Fruit fly (Drosophila melanogaster) whole organism, embryonic: ENCODE results near the gene dyw.

ENCODE experiments used
- BEAF-32 ChIP-seq: fragments of 200-800 bp; sonication (Bioruptor generic); optimal IDR thresholded peaks from 3 replicates; lab custom pipeline; 2017; ENCODE audit warnings: missing biosample characterization, missing genetic modification characterization, mild to moderate bottlenecking, moderate library complexity, missing genetic modification reagents
- C15 ChIP-seq: fragments of 200-800 bp; sonication (Bioruptor generic); IDR thresholded peaks from 3 replicates; pipeline ENCODE4 v1.3.6; 2022; ENCODE audit warnings: missing biosample characterization, missing genetic modification characterization
- CG10366 ChIP-seq: fragments of 200-800 bp; sonication (Bioruptor generic); IDR thresholded peaks from 2 replicates; pipeline ENCODE4 v1.3.6; 2022; ENCODE audit warnings: missing biosample characterization, missing genetic modification characterization
- CG11695 ChIP-seq: fragments of 200-800 bp; sonication (Bioruptor generic); IDR thresholded peaks from 3 replicates; pipeline ENCODE4 v1.3.6; 2022; ENCODE audit warnings: missing biosample characterization, missing genetic modification characterization
- CG12155 ChIP-seq: fragments of 200-800 bp; sonication (Bioruptor generic); optimal IDR thresholded peaks from 3 replicates; lab custom pipeline; 2016; ENCODE audit warnings: missing biosample characterization, missing genetic modification characterization
- CG12769 ChIP-seq: fragments of 200-800 bp; sonication (Bioruptor generic); optimal IDR thresholded peaks from 2 replicates; lab custom pipeline; 2019; ENCODE audit warnings: missing biosample characterization, mild to moderate bottlenecking, missing genetic modification characterization, moderate library complexity
- CG17186 ChIP-seq: fragments of 200-800 bp; sonication (Bioruptor generic); optimal IDR thresholded peaks from 3 replicates; lab custom pipeline; 2017; ENCODE audit warnings: missing biosample characterization, missing genetic modification reagents, missing genetic modification characterization
- CG17802 ChIP-seq: fragments of 200-800 bp; sonication (Bioruptor generic); optimal IDR thresholded peaks from 2 replicates; lab custom pipeline; 2018; ENCODE audit warnings: missing biosample characterization, mild to moderate bottlenecking, missing genetic modification characterization, moderate library complexity
- CG3065 ChIP-seq: fragments of 200-800 bp; sonication (Bioruptor generic); optimal IDR thresholded peaks from 2 replicates; lab custom pipeline; 2016; ENCODE audit warnings: missing biosample characterization, missing genetic modification characterization
- CG31224 ChIP-seq: fragments of 200-800 bp; sonication (Bioruptor generic); IDR thresholded peaks from 2 replicates; pipeline ENCODE4 v1.3.6; 2022; ENCODE audit warnings: missing biosample characterization, missing genetic modification characterization
- CG32532 ChIP-seq: fragments of 200-800 bp; sonication (Bioruptor generic); IDR thresholded peaks from 2 replicates; pipeline ENCODE4 v1.3.6; 2022; ENCODE audit warnings: missing biosample characterization, missing genetic modification characterization
- CG32772 ChIP-seq: fragments of 200-800 bp; sonication (Bioruptor generic); IDR thresholded peaks from 2 replicates; pipeline ENCODE4 v1.3.6; 2022; ENCODE audit warnings: missing biosample characterization, missing genetic modification characterization
- CG42726 ChIP-seq: fragments of 200-800 bp; sonication (Bioruptor generic); IDR thresholded peaks from 2 replicates; pipeline ENCODE4 v1.3.6; 2022; ENCODE audit warnings: missing biosample characterization, missing genetic modification characterization; ENCODE audit not compliant: partially characterized antibody
- CG4617 ChIP-seq: fragments of 200-800 bp; sonication (Bioruptor generic); optimal IDR thresholded peaks from 3 replicates; lab custom pipeline; 2016; ENCODE audit warnings: missing biosample characterization, missing genetic modification characterization, borderline replicate concordance
- CG6683 ChIP-seq: fragments of 200-800 bp; sonication (Bioruptor generic); optimal IDR thresholded peaks from 2 replicates; lab custom pipeline; 2017; ENCODE audit warnings: missing biosample characterization, mild to moderate bottlenecking, missing genetic modification characterization, missing genetic modification reagents
- CG6791 ChIP-seq: fragments of 200-800 bp; sonication (Bioruptor generic); IDR thresholded peaks from 3 replicates; pipeline ENCODE4 v1.3.6; 2022; ENCODE audit warnings: missing biosample characterization, missing genetic modification characterization; ENCODE audit not compliant: partially characterized antibody
- CG9437 ChIP-seq: fragments of 200-800 bp; sonication (Bioruptor generic); optimal IDR thresholded peaks from 2 replicates; lab custom pipeline; 2018; ENCODE audit warnings: missing biosample characterization, mild to moderate bottlenecking, missing genetic modification characterization
- CG9609 ChIP-seq: fragments of 200-800 bp; sonication (Bioruptor generic); optimal IDR thresholded peaks from 3 replicates; lab custom pipeline; 2016; ENCODE audit warnings: missing biosample characterization, missing genetic modification characterization
- CTCF ChIP-seq: fragments of 200-800 bp; sonication (Bioruptor generic); optimal IDR thresholded peaks from 2 replicates; lab custom pipeline; 2017; ENCODE audit warnings: missing biosample characterization, mild to moderate bottlenecking, missing genetic modification characterization, moderate library complexity
- Dfd ChIP-seq, 2 experiments: fragments of >200 bp; optimal IDR thresholded peaks; 2 replicates each; lab custom pipeline; 2017; ENCODE audit warnings: missing biosample characterization in 2 of 2, missing genetic modification characterization in 2 of 2
- Dll ChIP-seq: fragments of 200-800 bp; sonication (Bioruptor generic); IDR thresholded peaks from 4 replicates; pipeline ENCODE4 v1.3.6; 2022; ENCODE audit warnings: missing biosample characterization, missing genetic modification characterization; ENCODE audit not compliant: partially characterized antibody
- Doc3 ChIP-seq: fragments of 200-800 bp; sonication (Bioruptor generic); IDR thresholded peaks from 3 replicates; pipeline ENCODE4 v1.3.6; 2022; ENCODE audit warnings: missing biosample characterization, missing genetic modification characterization; ENCODE audit not compliant: partially characterized antibody
- Dp ChIP-seq: fragments of 200-800 bp; sonication (Bioruptor generic); optimal IDR thresholded peaks from 2 replicates; lab custom pipeline; 2018; ENCODE audit warnings: missing biosample characterization, mild to moderate bottlenecking, missing genetic modification characterization, moderate library complexity
- E2f2 ChIP-seq: fragments of 200-800 bp; sonication (Bioruptor generic); IDR thresholded peaks from 2 replicates; pipeline ENCODE4 v1.3.6; 2022; ENCODE audit warnings: missing biosample characterization, missing genetic modification characterization
- HLH4C ChIP-seq: fragments of 200-800 bp; sonication (Bioruptor generic); IDR thresholded peaks from 3 replicates; pipeline ENCODE4 v1.3.6; 2022; ENCODE audit warnings: missing biosample characterization, missing genetic modification characterization; ENCODE audit not compliant: partially characterized antibody
- HLHmδ ChIP-seq: fragments of 200-800 bp; sonication (Bioruptor generic); optimal IDR thresholded peaks from 2 replicates; lab custom pipeline; 2018; ENCODE audit warnings: missing biosample characterization, mild to moderate bottlenecking, missing genetic modification characterization, moderate library complexity
- Hr39 ChIP-seq: fragments of >200 bp; optimal IDR thresholded peaks from 2 replicates; lab custom pipeline; 2017
- Hr51 ChIP-seq, 2 experiments: fragments of 200-800 bp; sonication (Bioruptor generic); optimal IDR thresholded peaks; 2 replicates in 1 of 2; 3 replicates in 1 of 2; lab custom pipeline; 2016 to 2018; ENCODE audit warnings: missing biosample characterization in 2 of 2, missing genetic modification characterization in 2 of 2, mild to moderate bottlenecking in 1 of 2, moderate library complexity in 1 of 2
- Opbp ChIP-seq: fragments of 200-800 bp; sonication (Bioruptor generic); IDR thresholded peaks from 3 replicates; pipeline ENCODE4 v1.3.6; 2022; ENCODE audit warnings: missing biosample characterization, missing genetic modification characterization; ENCODE audit not compliant: partially characterized antibody
- Sox100B ChIP-seq: fragments of 200-800 bp; sonication (Bioruptor generic); optimal IDR thresholded peaks from 3 replicates; lab custom pipeline; 2018; ENCODE audit warnings: missing biosample characterization, mild to moderate bottlenecking, missing genetic modification characterization
- Stat92E ChIP-seq, 3 experiments: fragments of >200 bp in 2 of 3; fragments of 200-800 bp in 1 of 3; sonication (Bioruptor generic) in 1 of 3; optimal IDR thresholded peaks; 2 replicates each; lab custom pipeline; 2017 to 2019; ENCODE audit warnings: missing biosample characterization in 3 of 3, missing genetic modification characterization in 3 of 3, mild to moderate bottlenecking in 1 of 3, moderate library complexity in 1 of 3
- YL-1 ChIP-seq: fragments of 200-800 bp; sonication (Bioruptor generic); optimal IDR thresholded peaks from 3 replicates; lab custom pipeline; 2017; ENCODE audit warnings: missing biosample characterization, mild to moderate bottlenecking, missing genetic modification characterization
- ap ChIP-seq: fragments of 200-800 bp; sonication (Bioruptor generic); IDR thresholded peaks from 2 replicates; pipeline ENCODE4 v1.3.6; 2022; ENCODE audit warnings: missing biosample characterization, missing genetic modification characterization
- chinmo ChIP-seq: fragments of 200-800 bp; sonication (Bioruptor generic); IDR thresholded peaks from 4 replicates; pipeline ENCODE4 v1.3.6; 2022; ENCODE audit warnings: missing biosample characterization, missing genetic modification characterization; ENCODE audit not compliant: partially characterized antibody
- chm ChIP-seq: fragments of 200-800 bp; sonication (Bioruptor generic); IDR thresholded peaks from 2 replicates; pipeline ENCODE4 v1.3.6; 2022; ENCODE audit warnings: missing biosample characterization, missing genetic modification characterization
- ci ChIP-seq: fragments of 200-800 bp; sonication (Bioruptor generic); IDR thresholded peaks from 3 replicates; pipeline ENCODE4 v1.3.6; 2022; ENCODE audit warnings: missing biosample characterization, missing genetic modification characterization
- da ChIP-seq: fragments of 200-800 bp; sonication (Bioruptor generic); optimal IDR thresholded peaks from 2 replicates; lab custom pipeline; 2016; ENCODE audit warnings: missing biosample characterization, missing genetic modification characterization
- danr ChIP-seq: fragments of 200-800 bp; sonication (Bioruptor generic); IDR thresholded peaks from 2 replicates; pipeline ENCODE4 v1.3.6; 2022; ENCODE audit warnings: missing biosample characterization, missing genetic modification characterization
- dmrt99B ChIP-seq: fragments of 200-800 bp; sonication (Bioruptor generic); optimal IDR thresholded peaks from 2 replicates; lab custom pipeline; 2018; ENCODE audit warnings: missing biosample characterization, mild to moderate bottlenecking, missing genetic modification characterization, moderate library complexity
- gcm ChIP-seq: fragments of 200-800 bp; sonication (Bioruptor generic); optimal IDR thresholded peaks from 2 replicates; lab custom pipeline; 2019; ENCODE audit warnings: missing biosample characterization, mild to moderate bottlenecking, missing genetic modification characterization, moderate library complexity
- gro ChIP-seq: fragments of 200-800 bp; sonication (Bioruptor generic); optimal IDR thresholded peaks from 2 replicates; lab custom pipeline; 2016; ENCODE audit warnings: missing biosample characterization, missing genetic modification characterization
- inv ChIP-seq: fragments of 200-800 bp; sonication (Bioruptor generic); IDR thresholded peaks from 2 replicates; pipeline ENCODE4 v1.3.6; 2022; ENCODE audit warnings: missing biosample characterization, missing genetic modification characterization; ENCODE audit not compliant: partially characterized antibody
- knrl ChIP-seq: fragments of 200-800 bp; sonication (Bioruptor generic); IDR thresholded peaks from 3 replicates; pipeline ENCODE4 v1.3.6; 2022; ENCODE audit warnings: missing biosample characterization, missing genetic modification characterization; ENCODE audit not compliant: partially characterized antibody
- nom ChIP-seq: fragments of 200-800 bp; sonication (Bioruptor generic); optimal IDR thresholded peaks from 2 replicates; lab custom pipeline; 2017; ENCODE audit warnings: missing biosample characterization, missing genetic modification characterization, mild to moderate bottlenecking, moderate library complexity, missing genetic modification reagents
- pb ChIP-seq: fragments of 200-800 bp; sonication (Bioruptor generic); optimal IDR thresholded peaks from 3 replicates; lab custom pipeline; 2016; ENCODE audit warnings: missing biosample characterization, missing genetic modification characterization
- rib ChIP-seq: fragments of 200-800 bp; sonication (Bioruptor generic); IDR thresholded peaks from 2 replicates; pipeline ENCODE4 v1.3.6; 2022; ENCODE audit warnings: missing biosample characterization, missing genetic modification characterization
- sd ChIP-seq: fragments of 200-800 bp; sonication (Bioruptor generic); optimal IDR thresholded peaks from 3 replicates; lab custom pipeline; 2018; ENCODE audit warnings: missing biosample characterization, mild to moderate bottlenecking, missing genetic modification characterization, moderate library complexity
- slbo ChIP-seq: fragments of 200-800 bp; sonication (Bioruptor generic); IDR thresholded peaks from 2 replicates; pipeline ENCODE4 v1.3.6; 2022; ENCODE audit warnings: missing biosample characterization, missing genetic modification characterization
- slp2 ChIP-seq: fragments of 200-800 bp; sonication (Bioruptor generic); optimal IDR thresholded peaks from 2 replicates; lab custom pipeline; 2016; ENCODE audit warnings: missing biosample characterization, missing genetic modification characterization
- sna ChIP-seq: fragments of 200-800 bp; sonication (Bioruptor generic); IDR thresholded peaks from 2 replicates; pipeline ENCODE4 v1.3.6; 2022; ENCODE audit warnings: missing biosample characterization, missing genetic modification characterization; ENCODE audit not compliant: partially characterized antibody

Gene dyw

dm6 chrX:2727506-2727905 is 33.8 kb upstream of the dyw start, which contains the start of gene dwg (continued):
- TF ChIP-seq Opbp (peak; percentile 82; the same call in 2 of the 3 replicates), nom (no peak), CG4617 (GFP tag; lab: Kevin White, UChicago) (peak; percentile 56), Dll (GFP tag; lab: Robert Waterston, UW) (peak; percentile 83), slbo (GFP tag; lab: Robert Waterston, UW) (no peak), Hr51 (GFP tag; optimal IDR thresholded peaks at IDR 0.05; lab: Kevin White, UChicago) (no peak), CG17802 (tag; lab: Kevin White, UChicago) (no peak), CG6683 (GFP tag; lab: Kevin White, UChicago) (no peak), CG31224 (GFP tag; lab: Robert Waterston, UW) (no peak), danr (GFP tag; lab: Robert Waterston, UW) (no peak), dmrt99B (tag; lab: Kevin White, UChicago) (no peak), CG32772 (GFP tag; lab: Robert Waterston, UW) (no peak), gcm (no peak), YL-1 (GFP tag; lab: Kevin White, UChicago) (peak; percentile 30), knrl (peak; percentile 75; the same call in 2 of the 3 replicates), sd (tag; lab: Kevin White, UChicago) (no peak), CG9437 (GFP tag; lab: Kevin White, UChicago) (no peak), slp2 (GFP tag; lab: Kevin White, UChicago) (no peak), CTCF (no peak), gro (GFP tag; lab: Kevin White, UChicago) (no peak), CG9609 (no peak), E2f2 (GFP tag; lab: Robert Waterston, UW) (peak; percentile 54), Hr39 (no peak), sna (GFP tag; lab: Robert Waterston, UW) (peak; percentile 81), CG42726 (GFP tag; lab: Robert Waterston, UW) (peak; percentile 66; the same call in 1 of the 2 replicates), ci (GFP tag; lab: Robert Waterston, UW) (no peak), da (GFP tag; lab: Kevin White, UChicago) (no peak), CG12769 (tag; lab: Kevin White, UChicago) (no peak), C15 (GFP tag; lab: Robert Waterston, UW) (no peak), CG10366 (GFP tag; lab: Robert Waterston, UW) (no peak), BEAF-32 (peak; percentile 79), Sox100B (no peak), Dfd (GFP tag; optimal IDR thresholded peaks at IDR 0.05; lab: Kevin White, UChicago) (no peak), rib (GFP tag; lab: Robert Waterston, UW) (no peak), Doc3 (GFP tag; lab: Robert Waterston, UW) (peak; percentile 79), CG12155 (GFP tag; lab: Kevin White, UChicago) (no peak), CG11695 (GFP tag; lab: Robert Waterston, UW) (no peak), chinmo (GFP tag; lab: Robert Waterston, UW) (peak; percentile 95; the same call in 3 of the 4 replicates), Stat92E (GFP tag; optimal IDR thresholded peaks at IDR 0.05; lab: Kevin White, UChicago) (no peak), CG6791 (peak; percentile 87), inv (peak; percentile 65), CG17186 (peak; percentile 53), CG32532 (GFP tag; lab: Robert Waterston, UW) (no peak), Dp (GFP tag; lab: Kevin White, UChicago) (peak; percentile 42), HLHmδ (no peak), CG3065 (GFP tag; lab: Kevin White, UChicago) (no peak), HLH4C (GFP tag; lab: Robert Waterston, UW) (peak; percentile 82), ap (GFP tag; lab: Robert Waterston, UW) (no peak), pb (GFP tag; lab: Kevin White, UChicago) (no peak), chm (no peak)
